Worm (Caenorhabditis elegans) whole organism, mixed stage, embryonic: Measurements from ENCODE around the gene C18G1.7.
"Not testable (repeated sequence)": the region's sequence is repeated elsewhere in the genome, so short reads cannot be mapped to it uniquely, and the experiment has no call there.

ENCODE experiments used
- M03D4.4 ChIP-seq: sonication (generic microtip); optimal IDR thresholded peaks from 2 replicates; lab custom pipeline; 2017; ENCODE audit warnings: mild to moderate bottlenecking, missing genetic modification characterization, missing compliant biosample characterization
- bed-3 ChIP-seq: fragments of 200-800 bp; sonication (Bioruptor generic); optimal IDR thresholded peaks from 3 replicates; lab custom pipeline; 2018; ENCODE audit warnings: mild to moderate bottlenecking, missing genetic modification characterization, moderate library complexity, missing compliant biosample characterization
- ceh-39 ChIP-seq: fragments of 150-350 bp; optimal IDR thresholded peaks from 2 replicates; lab custom pipeline; 2014; ENCODE audit warnings: missing biosample characterization, missing genetic modification characterization
- ceh-43 ChIP-seq: fragments of 200-800 bp; sonication (Bioruptor generic); optimal IDR thresholded peaks from 2 replicates; lab custom pipeline; 2018; ENCODE audit warnings: mild to moderate bottlenecking, missing genetic modification characterization, moderate library complexity, missing compliant biosample characterization
- ces-1 ChIP-seq: fragments of 150-350 bp; optimal IDR thresholded peaks from 2 replicates; lab custom pipeline; 2014; ENCODE audit warnings: missing biosample characterization, missing genetic modification reagents, missing genetic modification characterization
- cnd-1 ChIP-seq: fragments of 200-800 bp; sonication (Bioruptor generic); optimal IDR thresholded peaks from 2 replicates; lab custom pipeline; 2018; ENCODE audit warnings: mild to moderate bottlenecking, missing genetic modification characterization, missing compliant biosample characterization
- drap-1 ChIP-seq: fragments of 200-800 bp; sonication (Bioruptor generic); optimal IDR thresholded peaks from 3 replicates; lab custom pipeline; 2018; ENCODE audit warnings: mild to moderate bottlenecking, missing genetic modification characterization, missing compliant biosample characterization
- elt-1 ChIP-seq: sonication (generic microtip); optimal IDR thresholded peaks from 2 replicates; lab custom pipeline; 2017; ENCODE audit warnings: missing genetic modification characterization, mild to moderate bottlenecking, missing compliant biosample characterization, antibody characterized with exemption, moderate library complexity, borderline replicate concordance; ENCODE audit not compliant: insufficient read depth
- elt-3 ChIP-seq: fragments of 150-350 bp; optimal IDR thresholded peaks from 2 replicates; lab custom pipeline; 2014; ENCODE audit warnings: missing biosample characterization, missing genetic modification characterization
- hlh-1 ChIP-seq: fragments of 150-350 bp; optimal IDR thresholded peaks from 2 replicates; lab custom pipeline; 2014; ENCODE audit warnings: missing biosample characterization, missing genetic modification reagents, missing genetic modification characterization
- lin-13 ChIP-seq: fragments of 150-350 bp; optimal IDR thresholded peaks from 2 replicates; lab custom pipeline; 2014; ENCODE audit warnings: missing biosample characterization, missing genetic modification characterization
- lin-32 ChIP-seq: fragments of 200-800 bp; sonication (Bioruptor generic); optimal IDR thresholded peaks from 2 replicates; lab custom pipeline; 2018; ENCODE audit warnings: mild to moderate bottlenecking, missing genetic modification characterization, missing compliant biosample characterization
- lsy-2 ChIP-seq: fragments of 150-350 bp; optimal IDR thresholded peaks from 2 replicates; lab custom pipeline; 2014; ENCODE audit warnings: missing biosample characterization, missing genetic modification characterization
- mab-5 ChIP-seq: fragments of 150-350 bp; optimal IDR thresholded peaks from 2 replicates; lab custom pipeline; 2014; ENCODE audit warnings: missing biosample characterization, missing genetic modification characterization
- mep-1 ChIP-seq: fragments of 150-350 bp; optimal IDR thresholded peaks from 2 replicates; lab custom pipeline; 2017; ENCODE audit warnings: missing biosample characterization, missing genetic modification reagents, missing genetic modification characterization, inconsistent platforms
- nhr-12 ChIP-seq: fragments of 150-350 bp; optimal IDR thresholded peaks from 2 replicates; lab custom pipeline; 2014; ENCODE audit warnings: missing biosample characterization, missing genetic modification characterization
- nhr-2 ChIP-seq: fragments of 150-350 bp; optimal IDR thresholded peaks from 2 replicates; lab custom pipeline; 2014; ENCODE audit warnings: missing biosample characterization, missing genetic modification characterization
- nhr-237 ChIP-seq: fragments of 150-350 bp; optimal IDR thresholded peaks from 2 replicates; lab custom pipeline; 2014; ENCODE audit warnings: missing biosample characterization, missing genetic modification characterization
- nhr-76 ChIP-seq: sonication (generic microtip); optimal IDR thresholded peaks from 2 replicates; lab custom pipeline; 2017; ENCODE audit warnings: missing biosample characterization, missing genetic modification characterization
- pha-4 ChIP-seq: fragments of 150-350 bp; optimal IDR thresholded peaks from 2 replicates; lab custom pipeline; 2018; ENCODE audit warnings: missing biosample characterization, missing genetic modification reagents, missing genetic modification characterization
- sem-2 ChIP-seq: fragments of 200-800 bp; sonication (Bioruptor generic); optimal IDR thresholded peaks from 2 replicates; lab custom pipeline; 2018; ENCODE audit warnings: mild to moderate bottlenecking, missing genetic modification characterization, missing compliant biosample characterization
- snpc-4 ChIP-seq: fragments of 150-350 bp; optimal IDR thresholded peaks from 2 replicates; lab custom pipeline; 2014; ENCODE audit warnings: missing biosample characterization, missing genetic modification characterization
- sptf-1 ChIP-seq: sonication (generic microtip); optimal IDR thresholded peaks from 2 replicates; lab custom pipeline; 2017; ENCODE audit warnings: mild to moderate bottlenecking, missing genetic modification characterization, moderate library complexity, missing compliant biosample characterization
- tbx-8 ChIP-seq: fragments of 200-800 bp; sonication (Bioruptor generic); optimal IDR thresholded peaks from 2 replicates; lab custom pipeline; 2018; ENCODE audit warnings: mild to moderate bottlenecking, missing genetic modification characterization, moderate library complexity, missing compliant biosample characterization
- unc-120 ChIP-seq: sonication (generic microtip); optimal IDR thresholded peaks from 2 replicates; lab custom pipeline; 2017; ENCODE audit warnings: missing genetic modification characterization, missing compliant biosample characterization; ENCODE audit not compliant: poor library complexity, severe bottlenecking
- unc-39 ChIP-seq: fragments of 150-350 bp; optimal IDR thresholded peaks from 2 replicates; lab custom pipeline; 2014; ENCODE audit warnings: missing biosample characterization, missing genetic modification characterization
- unc-62 ChIP-seq: fragments of 150-350 bp; optimal IDR thresholded peaks from 2 replicates; lab custom pipeline; 2014; ENCODE audit warnings: missing biosample characterization, missing genetic modification reagents, missing genetic modification characterization
- zip-8 ChIP-seq: fragments of 150-350 bp; optimal IDR thresholded peaks from 2 replicates; lab custom pipeline; 2014; ENCODE audit warnings: missing biosample characterization, missing genetic modification characterization

The C18G1.7 gene

ce11 chrV:4758019-4758418 is 12.7 kb downstream of the C18G1.7 start:
- TF ChIP-seq unc-39 (tag; lab: Kevin White, UChicago) (no peak), lsy-2 (tag; lab: Kevin White, UChicago) (no peak), nhr-12 (tag; lab: Kevin White, UChicago) (no peak), M03D4.4 (tag; lab: Kevin White, UChicago) (no peak), unc-62 (GFP tag; lab: Kevin White, UChicago) (no peak), mep-1 (tag; lab: Kevin White, UChicago) (no peak), elt-3 (tag; lab: Kevin White, UChicago) (no peak), zip-8 (tag; lab: Kevin White, UChicago) (no peak), sptf-1 (tag; lab: Kevin White, UChicago) (no peak)

DNA sequence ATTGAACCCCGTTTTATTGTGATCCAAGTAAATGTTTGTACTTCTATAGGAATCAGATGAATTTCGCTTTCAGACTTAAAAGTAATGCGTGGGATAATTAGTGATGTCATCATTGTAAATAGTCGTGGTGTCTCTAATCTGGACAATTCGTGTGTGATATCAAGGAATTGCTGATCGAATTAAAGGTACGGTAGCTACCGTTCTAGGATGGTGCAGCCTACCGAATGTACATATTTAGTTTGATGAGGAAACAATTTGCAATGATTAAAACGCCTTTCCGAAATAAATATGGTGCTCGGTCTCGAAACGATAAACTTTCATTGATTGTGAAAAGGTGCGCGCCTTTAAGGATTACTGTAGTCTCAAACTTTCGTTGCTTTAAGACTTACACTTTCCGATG is 13.2 kb downstream of the C18G1.7 start:
- no peak for TF ChIP-seq ces-1
- TF ChIP-seq nhr-2 (tag; lab: Kevin White, UChicago) = no peak

DNA sequence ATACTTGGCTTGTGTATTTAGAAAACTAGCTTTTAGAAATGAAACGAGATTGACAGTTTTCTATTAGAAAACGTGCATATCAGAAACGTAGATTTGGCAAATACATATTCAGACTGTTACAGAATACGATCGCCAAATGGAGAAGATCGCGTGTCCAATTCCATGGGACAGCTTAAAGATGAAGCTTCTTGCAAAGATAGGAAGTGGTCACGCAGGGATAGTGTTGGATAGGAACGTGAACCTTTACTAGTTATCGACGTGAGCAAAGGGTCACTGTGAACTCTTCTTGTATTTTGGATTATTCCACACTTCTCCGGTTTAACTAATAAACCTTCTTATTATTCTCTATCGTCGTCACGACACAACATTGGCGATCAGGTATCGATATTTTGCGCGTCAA is 15.3 kb downstream of the C18G1.7 start, which contains the start of gene bgnt-1.4:
bgnt-1.4 (plus strand) TSS at position 301 of the 400 bp plus-strand sequence.
- TF ChIP-seq drap-1 (GFP tag; lab: Kevin White, UChicago); nhr-2 (tag; lab: Kevin White, UChicago); lin-32 (GFP tag; lab: Kevin White, UChicago): not testable (repeated sequence)

ce11 chrV:4766501-4766900 is 21.1 kb downstream of the C18G1.7 start, which contains the start of gene C18G1.8:
TSS of gene C18G1.8 (minus strand) at chrV:4766601.
- TF ChIP-seq bed-3 (GFP tag; lab: Kevin White, UChicago) (no peak), unc-120 (no peak), snpc-4 (tag; lab: Kevin White, UChicago) (no peak), tbx-8 (no peak), nhr-76 (tag; lab: Kevin White, UChicago) (no peak), drap-1 (GFP tag; lab: Kevin White, UChicago) (no peak), ceh-39 (tag; lab: Kevin White, UChicago) (no peak), mab-5 (no peak), elt-1 (tag; lab: Kevin White, UChicago) (no peak), M03D4.4 (tag; lab: Kevin White, UChicago) (no peak), sem-2 (GFP tag; lab: Kevin White, UChicago) (no peak), hlh-1 (tag; lab: Kevin White, UChicago) (no peak), cnd-1 (tag; lab: Kevin White, UChicago) (no peak), lin-13 (tag; lab: Kevin White, UChicago) (no peak), mep-1 (tag; lab: Kevin White, UChicago) (no peak), ces-1 (no peak), lin-32 (GFP tag; lab: Kevin White, UChicago) (no peak)

DNA sequence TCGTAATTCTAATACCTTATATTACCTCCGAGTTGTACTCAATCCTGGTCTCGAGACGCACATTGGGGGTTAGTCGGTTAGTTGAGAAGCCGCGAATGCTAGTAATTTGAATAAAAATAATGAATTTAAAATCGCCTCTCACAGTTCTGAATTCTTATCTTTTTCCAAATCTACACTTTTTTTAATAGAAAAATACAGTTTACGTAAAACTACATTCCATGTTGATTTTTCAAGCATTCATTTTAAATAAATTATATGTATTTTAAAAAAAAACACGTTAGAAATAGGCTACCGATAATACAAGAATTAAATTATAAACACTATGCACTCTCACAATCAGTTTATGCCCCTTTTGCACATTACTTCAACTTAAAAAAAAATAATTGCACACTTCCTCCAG is 24.3 kb downstream of the C18G1.7 start, which contains the start of gene C18G1.9:
C18G1.9 (minus strand) TSS at position 101 of the 400 bp plus-strand sequence.
- no peak for TF ChIP-seq nhr-237
- TF ChIP-seq lsy-2 (tag; lab: Kevin White, UChicago) = no peak
- TF ChIP-seq drap-1 (GFP tag; lab: Kevin White, UChicago) = no peak
- no peak for TF ChIP-seq mab-5
- TF ChIP-seq pha-4 (tag; lab: Kevin White, UChicago) = no peak
- no peak for TF ChIP-seq unc-62 (GFP tag; lab: Kevin White, UChicago)
- TF ChIP-seq cnd-1 (tag; lab: Kevin White, UChicago) = no peak
- TF ChIP-seq, all 35 proteins: peak for 0

- no peak for TF ChIP-seq bed-3 (GFP tag; lab: Kevin White, UChicago)
- no peak for TF ChIP-seq nhr-76 (tag; lab: Kevin White, UChicago)
- no peak for TF ChIP-seq ceh-43 (GFP tag; lab: Kevin White, UChicago)
- TF ChIP-seq ceh-39 (tag; lab: Kevin White, UChicago) = no peak
- TF ChIP-seq M03D4.4 (tag; lab: Kevin White, UChicago) = no peak
- no peak for TF ChIP-seq cnd-1 (tag; lab: Kevin White, UChicago)
- no peak for TF ChIP-seq ces-1
- no peak for TF ChIP-seq unc-120
- TF ChIP-seq sem-2 (GFP tag; lab: Kevin White, UChicago) = no peak
These were observed 25.1 kb downstream of the C18G1.7 start, which contains the start of gene elt-7 for ce11 chrV:4770408-4770947. TSS of gene elt-7 (plus strand) at chrV:4770670.
